Worm (Caenorhabditis elegans) whole organism, L1 larva: ENCODE measurements around the gene Y97E10AR.8.

Experiments
- C16A3.4 ChIP-seq: fragments of 150-350 bp; optimal IDR thresholded peaks from 2 replicates; lab custom pipeline; 2014; ENCODE audit warnings: missing biosample characterization, missing genetic modification characterization
- F16B12.6 ChIP-seq: fragments of 150-350 bp; optimal IDR thresholded peaks from 2 replicates; lab custom pipeline; 2014; ENCODE audit warnings: missing biosample characterization, missing genetic modification characterization
- alr-1 ChIP-seq: fragments of 200-800 bp; sonication (Bioruptor generic); optimal IDR thresholded peaks from 2 replicates; lab custom pipeline; 2018; ENCODE audit warnings: borderline replicate concordance, mild to moderate bottlenecking, missing genetic modification characterization, missing compliant biosample characterization
- aly-2 ChIP-seq: fragments of 150-350 bp; optimal IDR thresholded peaks from 2 replicates; lab custom pipeline; 2014; ENCODE audit warnings: missing biosample characterization, missing genetic modification characterization
- ama-1 ChIP-seq: fragments of 150-350 bp; optimal IDR thresholded peaks from 2 replicates; lab custom pipeline; 2014
- blmp-1 ChIP-seq: fragments of 150-350 bp; optimal IDR thresholded peaks from 2 replicates; lab custom pipeline; 2014; ENCODE audit warnings: missing biosample characterization, missing genetic modification characterization
- ceh-63 ChIP-seq: fragments of 200-800 bp; sonication (Bioruptor generic); optimal IDR thresholded peaks from 2 replicates; lab custom pipeline; 2018; ENCODE audit warnings: mild to moderate bottlenecking, missing genetic modification characterization, missing compliant biosample characterization
- ceh-88 ChIP-seq: fragments of 200-800 bp; sonication (Bioruptor generic); IDR thresholded peaks from 2 replicates; pipeline ENCODE4 v1.3.6; 2022; ENCODE audit warnings: missing genetic modification characterization, missing compliant biosample characterization
- dpl-1 ChIP-seq, 3 experiments: fragments of 150-350 bp in 2 of 3; sonication (generic microtip) in 1 of 3; optimal IDR thresholded peaks; 2 replicates each; lab custom pipeline; 2014 to 2017; ENCODE audit warnings: missing biosample characterization in 3 of 3, missing genetic modification characterization in 3 of 3, missing genetic modification reagents in 3 of 3
- efl-1 ChIP-seq, 4 experiments: fragments of 150-350 bp; optimal IDR thresholded peaks in 3 of 4; peaks in 1 of 4; 1 replicate in 1 of 4; 2 replicates in 3 of 4; lab custom pipeline; 2014; ENCODE audit warnings: missing biosample characterization in 2 of 4, missing genetic modification characterization in 2 of 4, missing genetic modification reagents in 2 of 4
- elt-3 ChIP-seq, 6 experiments: fragments of 150-350 bp in 1 of 6; sonication (generic microtip); optimal IDR thresholded peaks; 2 replicates each; lab custom pipeline; 2017 to 2018; ENCODE audit warnings: missing biosample characterization in 6 of 6, missing genetic modification characterization in 6 of 6, inconsistent platforms in 1 of 6
- ets-5 ChIP-seq: fragments of 200-800 bp; sonication (Bioruptor generic); IDR thresholded peaks from 2 replicates; pipeline ENCODE4 v1.3.6; 2022; ENCODE audit warnings: missing genetic modification characterization, missing compliant biosample characterization
- fkh-8 ChIP-seq: sonication (generic microtip); optimal IDR thresholded peaks from 2 replicates; lab custom pipeline; 2016; ENCODE audit warnings: mild to moderate bottlenecking, missing genetic modification characterization, missing compliant biosample characterization
- fos-1 ChIP-seq: fragments of 150-350 bp; optimal IDR thresholded peaks from 2 replicates; lab custom pipeline; 2014; ENCODE audit warnings: missing biosample characterization, missing genetic modification characterization
- grh-1 ChIP-seq: fragments of 200-800 bp; sonication (Bioruptor generic); IDR thresholded peaks from 2 replicates; pipeline ENCODE4 v1.3.6; 2022; ENCODE audit warnings: missing genetic modification reagents, missing genetic modification characterization, missing compliant biosample characterization
- hlh-4 ChIP-seq: sonication (generic microtip); optimal IDR thresholded peaks from 2 replicates; lab custom pipeline; 2016; ENCODE audit warnings: mild to moderate bottlenecking, missing genetic modification characterization, missing compliant biosample characterization
- lin-13 ChIP-seq: fragments of 150-350 bp; optimal IDR thresholded peaks from 2 replicates; lab custom pipeline; 2014; ENCODE audit warnings: missing biosample characterization, missing genetic modification reagents, missing genetic modification characterization
- lin-14 ChIP-seq: fragments of 200-800 bp; sonication (Bioruptor generic); optimal IDR thresholded peaks from 2 replicates; lab custom pipeline; 2018; ENCODE audit warnings: mild to moderate bottlenecking, missing genetic modification characterization, moderate library complexity, missing compliant biosample characterization
- lin-35 ChIP-seq, 2 experiments: fragments of 150-350 bp; optimal IDR thresholded peaks; 2 replicates each; lab custom pipeline; 2014; ENCODE audit warnings: missing biosample characterization in 2 of 2, missing genetic modification characterization in 2 of 2, missing genetic modification reagents in 2 of 2
- mep-1 ChIP-seq: fragments of 150-350 bp; optimal IDR thresholded peaks from 2 replicates; lab custom pipeline; 2014; ENCODE audit warnings: missing biosample characterization, missing genetic modification characterization
- nhr-19 ChIP-seq: fragments of 200-800 bp; sonication (Bioruptor generic); conservative IDR thresholded peaks from 2 replicates; pipeline ENCODE4 v1.3.6; 2022; ENCODE audit warnings: missing genetic modification characterization, missing compliant biosample characterization
- nhr-20 ChIP-seq: sonication (generic microtip); optimal IDR thresholded peaks from 2 replicates; lab custom pipeline; 2016; ENCODE audit warnings: mild to moderate bottlenecking, missing genetic modification characterization, missing compliant biosample characterization
- nhr-237 ChIP-seq: fragments of 150-350 bp; optimal IDR thresholded peaks from 2 replicates; lab custom pipeline; 2014; ENCODE audit warnings: missing biosample characterization, missing genetic modification characterization
- nhr-28 ChIP-seq: fragments of 150-350 bp; optimal IDR thresholded peaks from 2 replicates; lab custom pipeline; 2014; ENCODE audit warnings: missing biosample characterization, missing genetic modification characterization
- nhr-71 ChIP-seq: sonication (generic microtip); optimal IDR thresholded peaks from 2 replicates; lab custom pipeline; 2016; ENCODE audit warnings: mild to moderate bottlenecking, missing genetic modification characterization, moderate library complexity, missing compliant biosample characterization
- nhr-76 ChIP-seq: sonication (generic microtip); optimal IDR thresholded peaks from 2 replicates; lab custom pipeline; 2017; ENCODE audit warnings: missing biosample characterization, missing genetic modification characterization
- nhr-85 ChIP-seq: sonication (generic microtip); peaks from one replicate; lab custom pipeline; 2016; ENCODE audit warnings: missing genetic modification characterization, inconsistent platforms, missing compliant biosample characterization
- pag-3 ChIP-seq: sonication (generic microtip); optimal IDR thresholded peaks from 2 replicates; lab custom pipeline; 2017; ENCODE audit warnings: missing genetic modification characterization, mild to moderate bottlenecking, missing compliant biosample characterization, antibody characterized with exemption, borderline replicate concordance; ENCODE audit not compliant: insufficient read depth
- snu-23 ChIP-seq: sonication (generic microtip); optimal IDR thresholded peaks from 2 replicates; lab custom pipeline; 2016; ENCODE audit warnings: missing genetic modification characterization, missing compliant biosample characterization
- sox-4 ChIP-seq: sonication (generic microtip); optimal IDR thresholded peaks from 2 replicates; lab custom pipeline; 2016; ENCODE audit warnings: missing genetic modification characterization, missing compliant biosample characterization
- sptf-1 ChIP-seq: fragments of 150-350 bp; optimal IDR thresholded peaks from 2 replicates; lab custom pipeline; 2014; ENCODE audit warnings: missing biosample characterization, missing genetic modification characterization
- vab-15 ChIP-seq: sonication (generic microtip); optimal IDR thresholded peaks from 2 replicates; lab custom pipeline; 2017; ENCODE audit warnings: missing genotype, mild to moderate bottlenecking, missing genetic modification characterization, missing compliant biosample characterization
- zip-4 ChIP-seq: fragments of 200-800 bp; sonication (Bioruptor generic); optimal IDR thresholded peaks from 2 replicates; lab custom pipeline; 2018; ENCODE audit warnings: mild to moderate bottlenecking, missing genetic modification characterization, moderate library complexity, missing compliant biosample characterization
- ztf-4 ChIP-seq: fragments of 150-350 bp; optimal IDR thresholded peaks from 2 replicates; lab custom pipeline; 2014; ENCODE audit warnings: missing biosample characterization, missing genetic modification characterization

The Y97E10AR.8 gene

ce11 chrV:8040247-8041084 lies 35.4 kb downstream of the Y97E10AR.8 start (continued):
- TF ChIP-seq C16A3.4 (tag; lab: Kevin White, UChicago), result peak; percentile 4
- TF ChIP-seq vab-15, result no peak
- peak; percentile 98 for TF ChIP-seq blmp-1 (tag; lab: Kevin White, UChicago)

- peak in 1 of 2 experiments; percentile 12 for TF ChIP-seq lin-35 (GFP tag; optimal IDR thresholded peaks at IDR 0.05; lab: Kevin White, UChicago)
- TF ChIP-seq nhr-85, result peak; percentile 81
- peak; percentile 36 for TF ChIP-seq lin-14 (GFP tag; lab: Kevin White, UChicago)
- TF ChIP-seq ets-5 (GFP tag; lab: Robert Waterston, UW), result no peak
- TF ChIP-seq nhr-20, result peak; percentile 2
- TF ChIP-seq fos-1 (tag; lab: Kevin White, UChicago), result no peak
- TF ChIP-seq lin-13 (GFP tag; lab: Kevin White, UChicago), result no peak
- TF ChIP-seq nhr-28, result no peak
- no peak for TF ChIP-seq fkh-8 (tag; lab: Kevin White, UChicago)
- TF ChIP-seq hlh-4 (tag; lab: Kevin White, UChicago), result no peak
- no peak for TF ChIP-seq ceh-63
- TF ChIP-seq dpl-1 (GFP tag; optimal IDR thresholded peaks at IDR 0.05; lab: Kevin White, UChicago), result no peak
- TF ChIP-seq efl-1 (optimal IDR thresholded peaks at IDR 0.05; lab: Kevin White, UChicago), result no peak
- peak in 1 of 2 experiments; percentile 90 for TF ChIP-seq efl-1 (GFP tag; optimal IDR thresholded peaks at IDR 0.05 in 1 of 2; lab: Kevin White, UChicago)
- TF ChIP-seq grh-1 (GFP tag; lab: Robert Waterston, UW), result peak; percentile 60
- TF ChIP-seq, all 84 proteins: peak for 6
Observed at ce11 chrV:8041336-8041868, 36.3 kb downstream of the Y97E10AR.8 start.

- no peak for TF ChIP-seq alr-1 (tag; lab: Kevin White, UChicago)
- TF ChIP-seq nhr-71 (tag; lab: Kevin White, UChicago), result peak; percentile 15
- TF ChIP-seq ama-1 (lab: Kevin White, UChicago), result no peak
- peak; percentile 62 for TF ChIP-seq lin-14 (GFP tag; lab: Kevin White, UChicago)
- TF ChIP-seq ceh-88 (GFP tag; lab: Robert Waterston, UW), result no peak
- peak; percentile 92 for TF ChIP-seq blmp-1 (tag; lab: Kevin White, UChicago)
- no peak for TF ChIP-seq hlh-4 (tag; lab: Kevin White, UChicago)
- no peak for TF ChIP-seq F16B12.6
- TF ChIP-seq zip-4 (GFP tag; lab: Kevin White, UChicago), result no peak
- TF ChIP-seq elt-3 (tag; optimal IDR thresholded peaks at IDR 0.05; lab: Kevin White, UChicago), result peak in 2 of 6 experiments; percentile 33 to 36
- TF ChIP-seq mep-1 (tag; lab: Kevin White, UChicago), result peak; percentile 38
- TF ChIP-seq snu-23, result peak; percentile 28
- TF ChIP-seq nhr-76, result no peak
- no peak for TF ChIP-seq efl-1 (optimal IDR thresholded peaks at IDR 0.05; lab: Kevin White, UChicago)
- TF ChIP-seq efl-1 (GFP tag; optimal IDR thresholded peaks at IDR 0.05 in 1 of 2; lab: Kevin White, UChicago), result peak in 1 of 2 experiments; percentile 41
- TF ChIP-seq sox-4 (tag; lab: Kevin White, UChicago), result no peak
- TF ChIP-seq nhr-237, result no peak
- no peak for TF ChIP-seq nhr-28
- TF ChIP-seq sptf-1 (tag; lab: Kevin White, UChicago), result no peak
- no peak for TF ChIP-seq ztf-4 (tag; lab: Kevin White, UChicago)
- no peak for TF ChIP-seq pag-3 (tag; lab: Kevin White, UChicago)
- no peak for TF ChIP-seq fos-1 (tag; lab: Kevin White, UChicago)
- TF ChIP-seq nhr-19 (GFP tag; lab: Robert Waterston, UW), result no peak
- TF ChIP-seq aly-2 (tag; lab: Kevin White, UChicago), result no peak
- TF ChIP-seq nhr-20, result peak; percentile 35
Observed at ce11 chrV:8043664-8044063, 38.6 kb downstream of the Y97E10AR.8 start.
